Fruit fly (Drosophila melanogaster) whole organism, embryonic: ENCODE results near the gene UQCR-14L.

Source experiments
- B-H2 ChIP-seq: fragments of 200-800 bp; sonication (Bioruptor generic); optimal IDR thresholded peaks from 2 replicates; lab custom pipeline; 2018; ENCODE audit warnings: missing biosample characterization, mild to moderate bottlenecking, missing genetic modification characterization
- CG10462 ChIP-seq: fragments of 200-800 bp; sonication (Bioruptor generic); optimal IDR thresholded peaks from 2 replicates; lab custom pipeline; 2016; ENCODE audit warnings: missing biosample characterization, missing genetic modification characterization
- CG11247 ChIP-seq: fragments of 200-800 bp; sonication (Bioruptor generic); IDR thresholded peaks from 2 replicates; pipeline ENCODE4 v1.3.6; 2022; ENCODE audit warnings: missing biosample characterization, missing genetic modification characterization
- CG12942 ChIP-seq: fragments of 200-800 bp; sonication (Bioruptor generic); optimal IDR thresholded peaks from 3 replicates; lab custom pipeline; 2016; ENCODE audit warnings: missing biosample characterization, missing genetic modification characterization
- CG15269 ChIP-seq: fragments of 200-800 bp; sonication (Bioruptor generic); optimal IDR thresholded peaks from 2 replicates; lab custom pipeline; 2018; ENCODE audit warnings: missing biosample characterization, mild to moderate bottlenecking, missing genetic modification characterization, moderate library complexity
- CG1647 ChIP-seq: fragments of 200-800 bp; sonication (Bioruptor generic); optimal IDR thresholded peaks from 3 replicates; lab custom pipeline; 2016; ENCODE audit warnings: missing biosample characterization, missing genetic modification characterization
- CG16815 ChIP-seq: fragments of 200-800 bp; sonication (Bioruptor generic); optimal IDR thresholded peaks from 3 replicates; lab custom pipeline; 2017; ENCODE audit warnings: missing biosample characterization, mild to moderate bottlenecking, missing genetic modification characterization
- CG17385 ChIP-seq: fragments of 200-800 bp; sonication (Bioruptor generic); optimal IDR thresholded peaks from 3 replicates; lab custom pipeline; 2018; ENCODE audit warnings: missing biosample characterization, mild to moderate bottlenecking, missing genetic modification characterization
- CG17829 ChIP-seq: fragments of 200-800 bp; optimal IDR thresholded peaks from 2 replicates; lab custom pipeline; 2019; ENCODE audit warnings: missing biosample characterization, mild to moderate bottlenecking, missing genetic modification characterization, moderate library complexity
- CG1832 ChIP-seq: fragments of 200-800 bp; sonication (Bioruptor generic); optimal IDR thresholded peaks from 2 replicates; lab custom pipeline; 2017; ENCODE audit warnings: missing biosample characterization, mild to moderate bottlenecking, missing genetic modification characterization, inconsistent platforms
- CG30020 ChIP-seq: fragments of 200-800 bp; optimal IDR thresholded peaks from 2 replicates; lab custom pipeline; 2019; ENCODE audit warnings: missing biosample characterization, mild to moderate bottlenecking, missing genetic modification characterization, moderate library complexity
- CG32767 ChIP-seq: fragments of 200-800 bp; sonication (Bioruptor generic); IDR thresholded peaks from 2 replicates; pipeline ENCODE4 v1.3.6; 2022; ENCODE audit warnings: missing biosample characterization, missing genetic modification characterization
- CG9932 ChIP-seq: fragments of 200-800 bp; sonication (Bioruptor generic); IDR thresholded peaks from 2 replicates; pipeline ENCODE4 v1.3.6; 2022; ENCODE audit warnings: missing biosample characterization, missing genetic modification characterization
- CkIIα-i1 ChIP-seq: fragments of 200-800 bp; sonication (Bioruptor generic); IDR thresholded peaks from 2 replicates; pipeline ENCODE4 v1.3.6; 2022; ENCODE audit warnings: missing biosample characterization, missing genetic modification characterization
- D19B ChIP-seq: fragments of 200-800 bp; sonication (Bioruptor generic); optimal IDR thresholded peaks from 2 replicates; lab custom pipeline; 2017; ENCODE audit warnings: missing biosample characterization, mild to moderate bottlenecking, missing genetic modification characterization
- Ets65A ChIP-seq: fragments of 200-800 bp; sonication (Bioruptor generic); peaks from one replicate; lab custom pipeline; 2016; ENCODE audit warnings: missing biosample characterization, missing genetic modification characterization
- Hr51 ChIP-seq, 2 experiments: fragments of 200-800 bp; sonication (Bioruptor generic); optimal IDR thresholded peaks; 2 replicates in 1 of 2; 3 replicates in 1 of 2; lab custom pipeline; 2016 to 2018; ENCODE audit warnings: missing biosample characterization in 2 of 2, missing genetic modification characterization in 2 of 2, mild to moderate bottlenecking in 1 of 2, moderate library complexity in 1 of 2
- Mrtf ChIP-seq: fragments of 200-800 bp; sonication (Bioruptor generic); IDR thresholded peaks from 3 replicates; pipeline ENCODE4 v1.3.6; 2022; ENCODE audit warnings: missing biosample characterization, missing genetic modification characterization
- Neu2 ChIP-seq: fragments of 200-800 bp; sonication (Bioruptor generic); optimal IDR thresholded peaks from 3 replicates; lab custom pipeline; 2016; ENCODE audit warnings: missing biosample characterization, missing genetic modification characterization, borderline replicate concordance
- Sry-δ ChIP-seq: fragments of 200-800 bp; sonication (Bioruptor generic); optimal IDR thresholded peaks from 2 replicates; lab custom pipeline; 2016; ENCODE audit warnings: missing biosample characterization, missing genetic modification characterization
- TFAM ChIP-seq: fragments of 200-800 bp; sonication (Bioruptor generic); optimal IDR thresholded peaks from 2 replicates; lab custom pipeline; 2017; ENCODE audit warnings: missing biosample characterization, missing genetic modification characterization, inconsistent platforms
- amos ChIP-seq: fragments of 200-800 bp; sonication (Bioruptor generic); IDR thresholded peaks from 2 replicates; pipeline ENCODE4 v1.3.6; 2022; ENCODE audit warnings: missing biosample characterization, missing genetic modification characterization; ENCODE audit not compliant: partially characterized antibody
- az2 ChIP-seq: fragments of 200-800 bp; sonication (Bioruptor generic); optimal IDR thresholded peaks from 3 replicates; lab custom pipeline; 2016; ENCODE audit warnings: missing biosample characterization, missing genetic modification characterization
- bigmax ChIP-seq: fragments of 200-800 bp; sonication (Bioruptor generic); optimal IDR thresholded peaks from 2 replicates; lab custom pipeline; 2018; ENCODE audit warnings: missing biosample characterization, mild to moderate bottlenecking, missing genetic modification characterization
- chif ChIP-seq, 2 experiments: fragments of 200-800 bp; sonication (Bioruptor generic); optimal IDR thresholded peaks; 3 replicates each; lab custom pipeline; 2016; ENCODE audit warnings: missing biosample characterization in 2 of 2, missing genetic modification characterization in 2 of 2
- dati ChIP-seq: fragments of 200-800 bp; sonication (Bioruptor generic); IDR thresholded peaks from 2 replicates; pipeline ENCODE4 v1.3.6; 2022; ENCODE audit warnings: missing biosample characterization, missing genetic modification characterization
- dimm ChIP-seq: fragments of 200-800 bp; sonication (Bioruptor generic); IDR thresholded peaks from 2 replicates; pipeline ENCODE4 v1.3.6; 2022; ENCODE audit warnings: missing biosample characterization, missing genetic modification characterization
- emc ChIP-seq: fragments of 200-800 bp; sonication (Bioruptor generic); optimal IDR thresholded peaks from 2 replicates; lab custom pipeline; 2016; ENCODE audit warnings: missing biosample characterization, missing genetic modification characterization
- hbn ChIP-seq: fragments of 200-800 bp; sonication (Bioruptor generic); IDR thresholded peaks from 2 replicates; pipeline ENCODE4 v1.3.6; 2022; ENCODE audit warnings: missing biosample characterization, missing genetic modification characterization; ENCODE audit not compliant: partially characterized antibody
- her ChIP-seq: fragments of 200-800 bp; sonication (Bioruptor generic); optimal IDR thresholded peaks from 2 replicates; lab custom pipeline; 2016; ENCODE audit warnings: missing biosample characterization, missing genetic modification characterization
- ind ChIP-seq: fragments of 200-800 bp; sonication (Bioruptor generic); optimal IDR thresholded peaks from 3 replicates; lab custom pipeline; 2016; ENCODE audit warnings: missing biosample characterization, missing genetic modification characterization
- maf-S ChIP-seq: fragments of 200-800 bp; sonication (Bioruptor generic); optimal IDR thresholded peaks from 2 replicates; lab custom pipeline; 2016; ENCODE audit warnings: missing biosample characterization, missing genetic modification characterization
- mirr ChIP-seq: fragments of 200-800 bp; sonication (Bioruptor generic); optimal IDR thresholded peaks from 3 replicates; lab custom pipeline; 2018; ENCODE audit warnings: missing biosample characterization, mild to moderate bottlenecking, missing genetic modification characterization
- mld ChIP-seq: fragments of 200-800 bp; sonication (Bioruptor generic); IDR thresholded peaks from 3 replicates; pipeline ENCODE4 v1.3.6; 2022; ENCODE audit warnings: missing biosample characterization, missing genetic modification characterization; ENCODE audit not compliant: partially characterized antibody
- org-1 ChIP-seq: fragments of 200-800 bp; sonication (Bioruptor generic); optimal IDR thresholded peaks from 2 replicates; lab custom pipeline; 2017; ENCODE audit warnings: missing biosample characterization, missing genetic modification characterization
- pan ChIP-seq, 4 experiments: fragments of >200 bp in 3 of 4; fragments of 200-800 bp in 1 of 4; sonication (Bioruptor generic) in 1 of 4; optimal IDR thresholded peaks in 3 of 4; IDR thresholded peaks in 1 of 4; 2 replicates each; pipeline versions ENCODE4 v1.3.6 to Lab custom; 2017 to 2022; ENCODE audit warnings: missing biosample characterization in 2 of 4, missing genetic modification characterization in 2 of 4, mixed read lengths in 1 of 4
- phol ChIP-seq: fragments of 200-800 bp; sonication (Bioruptor generic); optimal IDR thresholded peaks from 3 replicates; lab custom pipeline; 2018; ENCODE audit warnings: missing biosample characterization, mild to moderate bottlenecking, missing genetic modification characterization, moderate library complexity
- rib ChIP-seq: fragments of 200-800 bp; sonication (Bioruptor generic); IDR thresholded peaks from 2 replicates; pipeline ENCODE4 v1.3.6; 2022; ENCODE audit warnings: missing biosample characterization, missing genetic modification characterization
- slp2 ChIP-seq: fragments of 200-800 bp; sonication (Bioruptor generic); optimal IDR thresholded peaks from 2 replicates; lab custom pipeline; 2016; ENCODE audit warnings: missing biosample characterization, missing genetic modification characterization
- stwl ChIP-seq: fragments of 200-800 bp; sonication (Bioruptor generic); optimal IDR thresholded peaks from 3 replicates; lab custom pipeline; 2018; ENCODE audit warnings: missing biosample characterization, mild to moderate bottlenecking, missing genetic modification characterization, moderate library complexity
- tap ChIP-seq: fragments of 200-800 bp; optimal IDR thresholded peaks from 3 replicates; lab custom pipeline; 2019; ENCODE audit warnings: missing biosample characterization, mild to moderate bottlenecking, missing genetic modification characterization, moderate library complexity
- tup ChIP-seq: fragments of 200-800 bp; sonication (Bioruptor generic); optimal IDR thresholded peaks from 2 replicates; lab custom pipeline; 2016; ENCODE audit warnings: missing biosample characterization, mild to moderate bottlenecking, missing genetic modification characterization, moderate library complexity
- tx ChIP-seq: fragments of 200-800 bp; sonication (Bioruptor generic); optimal IDR thresholded peaks from 2 replicates; lab custom pipeline; 2016; ENCODE audit warnings: missing biosample characterization, missing genetic modification characterization
- vnd ChIP-seq: fragments of 200-800 bp; sonication (Bioruptor generic); IDR thresholded peaks from 3 replicates; pipeline ENCODE4 v1.3.6; 2022; ENCODE audit warnings: missing biosample characterization, missing genetic modification characterization; ENCODE audit not compliant: partially characterized antibody
- vvl ChIP-seq: fragments of 200-800 bp; sonication (Bioruptor generic); IDR thresholded peaks from 2 replicates; pipeline ENCODE4 v1.3.6; 2022; ENCODE audit warnings: missing biosample characterization, missing genetic modification characterization
- wdn ChIP-seq: fragments of 200-800 bp; sonication (Bioruptor generic); IDR thresholded peaks from 2 replicates; pipeline ENCODE4 v1.3.6; 2022; ENCODE audit warnings: missing biosample characterization, missing genetic modification characterization
- zen ChIP-seq: fragments of 200-800 bp; sonication (Bioruptor generic); optimal IDR thresholded peaks from 3 replicates; lab custom pipeline; 2018; ENCODE audit warnings: missing biosample characterization, mild to moderate bottlenecking, missing genetic modification characterization, moderate library complexity
- zf30C ChIP-seq: fragments of 200-800 bp; sonication (Bioruptor generic); optimal IDR thresholded peaks from 3 replicates; lab custom pipeline; 2018; ENCODE audit warnings: missing biosample characterization, mild to moderate bottlenecking, missing genetic modification characterization

The UQCR-14L gene

DNA sequence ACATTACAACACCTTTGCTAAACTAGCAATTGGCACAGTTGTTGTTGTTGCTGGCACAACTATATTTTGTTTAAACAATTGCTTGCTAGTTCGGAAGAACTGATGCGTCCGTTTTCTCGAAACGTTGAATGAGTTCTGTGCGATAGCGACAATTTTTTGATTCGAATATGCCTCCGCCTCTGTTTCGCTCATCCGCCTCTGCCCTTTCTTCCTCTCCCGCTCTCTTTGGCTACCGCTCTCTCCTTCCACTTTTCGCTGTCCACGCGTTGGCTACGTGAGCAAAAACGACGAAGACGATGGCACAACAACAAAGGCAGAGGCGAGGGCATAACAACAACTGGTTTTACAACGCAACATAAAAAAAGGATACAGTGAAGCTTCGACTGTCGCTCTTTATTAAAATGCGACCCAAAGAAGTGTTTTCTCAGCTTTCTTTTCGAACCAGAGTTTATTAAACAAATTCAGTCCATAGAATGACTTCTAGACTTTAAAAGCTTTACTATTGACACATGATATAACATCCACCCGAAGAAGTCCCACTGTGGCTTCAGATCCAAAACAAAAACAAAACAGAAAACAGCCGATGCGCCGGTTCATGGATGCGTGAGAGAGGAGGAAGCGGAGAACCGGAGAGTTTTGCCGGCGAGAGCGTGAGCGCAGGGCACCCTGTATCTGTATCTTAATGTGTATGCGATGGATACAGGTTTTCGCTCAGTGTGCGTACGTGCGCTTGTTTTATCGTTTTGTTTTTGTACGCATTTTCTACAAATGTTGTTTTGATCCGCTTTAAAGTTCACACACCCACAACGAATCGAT lies 32.5 kb downstream of the UQCR-14L start (continued):
- no peak for TF ChIP-seq CG9932 (GFP tag; lab: Robert Waterston, UW)
- peak; percentile 90 for TF ChIP-seq CG30020 (tag; lab: Kevin White, UChicago)
- TF ChIP-seq maf-S (GFP tag; lab: Kevin White, UChicago): peak; percentile 99
- TF ChIP-seq zf30C (GFP tag; lab: Kevin White, UChicago): peak; percentile 99
- TF ChIP-seq dati: no peak
- peak; percentile 99 for TF ChIP-seq B-H2 (GFP tag; lab: Kevin White, UChicago)
- TF ChIP-seq Ets65A: peak; percentile 100
- no peak for TF ChIP-seq amos (GFP tag; lab: Robert Waterston, UW)
- TF ChIP-seq CG17829 (tag; lab: Kevin White, UChicago): peak; percentile 99
- TF ChIP-seq tx (GFP tag; lab: Kevin White, UChicago): peak; percentile 100
- peak; percentile 97 for TF ChIP-seq D19B (GFP tag; lab: Kevin White, UChicago)
- TF ChIP-seq CG15269 (tag; lab: Kevin White, UChicago): peak; percentile 100
- no peak for TF ChIP-seq Mrtf (GFP tag; lab: Robert Waterston, UW)
- TF ChIP-seq chif (GFP tag; optimal IDR thresholded peaks at IDR 0.05; lab: Kevin White, UChicago): peak; percentile 99 to 100
- no peak for TF ChIP-seq CG32767
- peak; percentile 99 for TF ChIP-seq slp2 (GFP tag; lab: Kevin White, UChicago)
- no peak for TF ChIP-seq rib
- peak; percentile 95 for TF ChIP-seq TFAM (GFP tag; lab: Kevin White, UChicago)
- peak; percentile 99 for TF ChIP-seq tap (tag; lab: Kevin White, UChicago)
- TF ChIP-seq bigmax (GFP tag; lab: Kevin White, UChicago): peak; percentile 85
- peak; percentile 99 for TF ChIP-seq CG1647
- TF ChIP-seq CG12942 (GFP tag; lab: Kevin White, UChicago): peak; percentile 99
- TF ChIP-seq vvl (GFP tag; lab: Robert Waterston, UW): no peak
- TF ChIP-seq mld (GFP tag; lab: Robert Waterston, UW): no peak
- peak; percentile 98 for TF ChIP-seq phol (tag; lab: Kevin White, UChicago)
- peak; percentile 99 for TF ChIP-seq org-1 (GFP tag; lab: Kevin White, UChicago)
- TF ChIP-seq tup (GFP tag; lab: Kevin White, UChicago): peak; percentile 99
- TF ChIP-seq ind: peak; percentile 100
- no peak for TF ChIP-seq wdn (GFP tag; lab: Robert Waterston, UW)
- no peak for TF ChIP-seq CG11247
- TF ChIP-seq hbn (GFP tag; lab: Robert Waterston, UW): no peak
- peak; percentile 99 for TF ChIP-seq CG17385 (GFP tag; lab: Kevin White, UChicago)
- TF ChIP-seq CG1832: peak; percentile 20
- peak; percentile 99 for TF ChIP-seq zen
- peak; percentile 84 for TF ChIP-seq Sry-δ (GFP tag; lab: Kevin White, UChicago)
- peak; percentile 100 for TF ChIP-seq az2
- peak; percentile 99 for TF ChIP-seq her (GFP tag; lab: Kevin White, UChicago)
- TF ChIP-seq vnd (GFP tag; lab: Robert Waterston, UW): no peak
- no peak for TF ChIP-seq dimm (GFP tag; lab: Robert Waterston, UW)
- TF ChIP-seq Hr51 (GFP tag; optimal IDR thresholded peaks at IDR 0.05; lab: Kevin White, UChicago): peak; percentile 99 to 100
- peak; percentile 99 for TF ChIP-seq CG16815 (GFP tag; lab: Kevin White, UChicago)
- TF ChIP-seq CG10462 (GFP tag; lab: Kevin White, UChicago): peak; percentile 99
- peak; percentile 99 for TF ChIP-seq emc
- TF ChIP-seq Neu2 (GFP tag; lab: Kevin White, UChicago): peak; percentile 99
- TF ChIP-seq mirr: peak; percentile 96
- no peak for TF ChIP-seq CkIIα-i1 (GFP tag; lab: Robert Waterston, UW)
- peak; percentile 71 for TF ChIP-seq stwl (tag; lab: Kevin White, UChicago)
- TF ChIP-seq pan (optimal IDR thresholded peaks at IDR 0.05; lab: Kevin White, UChicago): no peak
- TF ChIP-seq pan (GFP tag; optimal IDR thresholded peaks at IDR 0.05 in 1 of 2, IDR thresholded peaks at IDR 0.05 in 1 of 2): no peak
